Worm (Caenorhabditis elegans) whole organism, young adult: Measurements from ENCODE around the gene T07A9.14.

Experiments
- B0019.2 ChIP-seq: fragments of 200-800 bp; sonication (Bioruptor generic); conservative IDR thresholded peaks from 2 replicates; pipeline ENCODE4 v1.3.6; 2022; ENCODE audit warnings: missing genetic modification reagents, missing genetic modification characterization, missing compliant biosample characterization
- B0261.1 ChIP-seq: sonication (generic microtip); optimal IDR thresholded peaks from 2 replicates; lab custom pipeline; 2016; ENCODE audit warnings: mild to moderate bottlenecking, missing genetic modification characterization, moderate library complexity, missing compliant biosample characterization
- F22D6.2 ChIP-seq: sonication (generic microtip); optimal IDR thresholded peaks from 2 replicates; lab custom pipeline; 2016; ENCODE audit warnings: mild to moderate bottlenecking, missing genetic modification characterization, missing compliant biosample characterization
- F37B4.10 ChIP-seq: fragments of 200-800 bp; sonication (Bioruptor generic); IDR thresholded peaks from 2 replicates; pipeline ENCODE4 v1.3.6; 2022; ENCODE audit warnings: missing genetic modification characterization, missing compliant biosample characterization
- F52B5.7 ChIP-seq: sonication (generic microtip); optimal IDR thresholded peaks from 2 replicates; lab custom pipeline; 2016; ENCODE audit warnings: mild to moderate bottlenecking, missing genetic modification characterization, missing compliant biosample characterization
- F55B11.4 ChIP-seq: sonication (generic microtip); optimal IDR thresholded peaks from 2 replicates; lab custom pipeline; 2016; ENCODE audit warnings: missing compliant biosample characterization, missing genetic modification characterization, borderline replicate concordance; ENCODE audit not compliant: insufficient read depth
- K12H6.12 ChIP-seq: fragments of 200-800 bp; sonication (Bioruptor generic); optimal IDR thresholded peaks from 2 replicates; lab custom pipeline; 2018; ENCODE audit warnings: mild to moderate bottlenecking, missing genetic modification characterization, missing compliant biosample characterization
- Y53G8AR.9 ChIP-seq: fragments of 200-800 bp; sonication (Bioruptor generic); conservative IDR thresholded peaks from 2 replicates; pipeline ENCODE4 v1.3.6; 2022; ENCODE audit warnings: missing genetic modification reagents, missing genetic modification characterization, missing compliant biosample characterization
- aptf-3 ChIP-seq: fragments of 200-800 bp; sonication (Bioruptor generic); IDR thresholded peaks from 2 replicates; pipeline ENCODE4 v1.3.6; 2022; ENCODE audit warnings: missing genetic modification characterization, missing compliant biosample characterization
- athp-1 ChIP-seq: sonication (generic microtip); optimal IDR thresholded peaks from 2 replicates; lab custom pipeline; 2017; ENCODE audit warnings: mild to moderate bottlenecking, missing genetic modification characterization, missing compliant biosample characterization
- attf-5 ChIP-seq: fragments of 200-800 bp; sonication (Bioruptor generic); optimal IDR thresholded peaks from 2 replicates; lab custom pipeline; 2018; ENCODE audit warnings: mild to moderate bottlenecking, missing genetic modification characterization, missing compliant biosample characterization
- bed-2 ChIP-seq: fragments of 200-800 bp; sonication (Bioruptor generic); IDR thresholded peaks from 2 replicates; pipeline ENCODE4 v1.3.6; 2022; ENCODE audit warnings: missing genetic modification reagents, missing genetic modification characterization, missing compliant biosample characterization
- ccch-3 ChIP-seq: fragments of 200-800 bp; sonication (Bioruptor generic); optimal IDR thresholded peaks from 2 replicates; lab custom pipeline; 2018; ENCODE audit warnings: mild to moderate bottlenecking, missing genetic modification characterization, missing compliant biosample characterization
- cebp-2 ChIP-seq: fragments of 200-800 bp; sonication (Bioruptor generic); IDR thresholded peaks from 2 replicates; pipeline ENCODE4 v1.3.6; 2022; ENCODE audit warnings: missing genetic modification characterization, missing compliant biosample characterization
- ceh-40 ChIP-seq: fragments of 200-800 bp; sonication (Bioruptor generic); IDR thresholded peaks from 2 replicates; pipeline ENCODE4 v1.3.6; 2022; ENCODE audit warnings: missing genetic modification characterization, missing compliant biosample characterization
- ceh-58 ChIP-seq: fragments of 200-800 bp; sonication (Bioruptor generic); IDR thresholded peaks from 2 replicates; pipeline ENCODE4 v1.3.6; 2022; ENCODE audit warnings: missing genetic modification characterization, missing compliant biosample characterization
- chd-7 ChIP-seq: sonication (generic microtip); optimal IDR thresholded peaks from 2 replicates; lab custom pipeline; 2016; ENCODE audit warnings: mild to moderate bottlenecking, missing genetic modification characterization, moderate library complexity, missing compliant biosample characterization
- die-1 ChIP-seq: sonication (generic microtip); optimal IDR thresholded peaks from 2 replicates; lab custom pipeline; 2016; ENCODE audit warnings: missing genotype, mild to moderate bottlenecking, missing genetic modification characterization, missing compliant biosample characterization
- dpff-1 ChIP-seq: sonication (generic microtip); optimal IDR thresholded peaks from 2 replicates; lab custom pipeline; 2017; ENCODE audit warnings: mild to moderate bottlenecking, missing genetic modification characterization, missing compliant biosample characterization
- dpl-1 ChIP-seq: fragments of 150-350 bp; optimal IDR thresholded peaks from 2 replicates; lab custom pipeline; 2014; ENCODE audit warnings: missing biosample characterization, missing genetic modification reagents, missing genetic modification characterization
- lag-1 ChIP-seq: fragments of 200-800 bp; sonication (Bioruptor generic); IDR thresholded peaks from 2 replicates; pipeline ENCODE4 v1.3.6; 2022; ENCODE audit warnings: missing genetic modification reagents, missing genetic modification characterization, missing compliant biosample characterization
- lin-26 ChIP-seq: fragments of 200-800 bp; sonication (Bioruptor generic); IDR thresholded peaks from 2 replicates; pipeline ENCODE4 v1.3.6; 2022; ENCODE audit warnings: missing genetic modification reagents, missing genetic modification characterization, missing compliant biosample characterization
- lin-40 ChIP-seq: sonication (generic microtip); optimal IDR thresholded peaks from 2 replicates; lab custom pipeline; 2016; ENCODE audit warnings: missing genetic modification characterization, mild to moderate bottlenecking, missing compliant biosample characterization, missing genotype, missing genetic modification reagents
- lin-54 ChIP-seq: fragments of 200-800 bp; sonication (Bioruptor generic); optimal IDR thresholded peaks from 2 replicates; lab custom pipeline; 2018; ENCODE audit warnings: mild to moderate bottlenecking, missing genetic modification characterization, missing compliant biosample characterization
- lir-1 ChIP-seq: fragments of 200-800 bp; sonication (Bioruptor generic); conservative IDR thresholded peaks from 2 replicates; pipeline ENCODE4 v1.3.6; 2022; ENCODE audit warnings: missing genetic modification reagents, missing genetic modification characterization, missing compliant biosample characterization
- lsl-1 ChIP-seq: fragments of 200-800 bp; sonication (Bioruptor generic); optimal IDR thresholded peaks from 2 replicates; lab custom pipeline; 2018; ENCODE audit warnings: mild to moderate bottlenecking, missing genetic modification characterization, moderate library complexity, missing compliant biosample characterization
- madf-8 ChIP-seq: fragments of 200-800 bp; sonication (Bioruptor generic); conservative IDR thresholded peaks from 2 replicates; pipeline ENCODE4 v1.3.6; 2022; ENCODE audit warnings: missing genetic modification reagents, missing genetic modification characterization, missing compliant biosample characterization
- mcd-1 ChIP-seq: fragments of 200-800 bp; sonication (Bioruptor generic); IDR thresholded peaks from 2 replicates; pipeline ENCODE4 v1.3.6; 2022; ENCODE audit warnings: missing genetic modification reagents, missing genetic modification characterization, missing compliant biosample characterization
- mel-28 ChIP-seq: sonication (generic microtip); optimal IDR thresholded peaks from 2 replicates; lab custom pipeline; 2016; ENCODE audit warnings: borderline replicate concordance, mild to moderate bottlenecking, missing genetic modification characterization, missing compliant biosample characterization
- nhr-179 ChIP-seq: sonication (generic microtip); optimal IDR thresholded peaks from 2 replicates; lab custom pipeline; 2016; ENCODE audit warnings: mild to moderate bottlenecking, missing genetic modification characterization, missing compliant biosample characterization
- nhr-27 ChIP-seq: fragments of 200-800 bp; sonication (Bioruptor generic); optimal IDR thresholded peaks from 2 replicates; lab custom pipeline; 2018; ENCODE audit warnings: mild to moderate bottlenecking, missing genetic modification characterization, moderate library complexity, missing compliant biosample characterization
- nhr-80 ChIP-seq: sonication (generic microtip); optimal IDR thresholded peaks from 2 replicates; lab custom pipeline; 2016; ENCODE audit warnings: missing genetic modification characterization, missing compliant biosample characterization
- pbrm-1 ChIP-seq: fragments of 200-800 bp; sonication (Bioruptor generic); IDR thresholded peaks from 2 replicates; pipeline ENCODE4 v1.3.6; 2022; ENCODE audit warnings: missing genetic modification reagents, missing genetic modification characterization, missing compliant biosample characterization
- rcor-1 ChIP-seq: fragments of 200-800 bp; sonication (Bioruptor generic); IDR thresholded peaks from 2 replicates; pipeline ENCODE4 v1.3.6; 2022; ENCODE audit warnings: missing genetic modification reagents, missing genetic modification characterization, missing compliant biosample characterization
- rec-8 ChIP-seq, 2 experiments: sonication (generic microtip); optimal IDR thresholded peaks; 2 replicates each; lab custom pipeline; 2016; ENCODE audit warnings: mild to moderate bottlenecking in 2 of 2, missing genetic modification characterization in 2 of 2, missing genetic modification reagents in 2 of 2, missing genotype in 2 of 2, missing biosample characterization in 1 of 2, missing compliant biosample characterization in 1 of 2, moderate library complexity in 1 of 2
- sea-2 ChIP-seq: fragments of 200-800 bp; sonication (Bioruptor generic); IDR thresholded peaks from 2 replicates; pipeline ENCODE4 v1.3.6; 2022; ENCODE audit warnings: missing genetic modification characterization, missing compliant biosample characterization
- snpc-1.3 ChIP-seq: sonication (generic microtip); optimal IDR thresholded peaks from 2 replicates; lab custom pipeline; 2017; ENCODE audit warnings: missing genetic modification characterization, mild to moderate bottlenecking, missing compliant biosample characterization, antibody characterized with exemption, moderate library complexity, missing genotype, missing genetic modification reagents; ENCODE audit not compliant: insufficient read depth
- somi-1 ChIP-seq: fragments of 200-800 bp; sonication (Bioruptor generic); optimal IDR thresholded peaks from 2 replicates; lab custom pipeline; 2018; ENCODE audit warnings: mild to moderate bottlenecking, missing genetic modification characterization, missing compliant biosample characterization
- sptf-2 ChIP-seq: fragments of 200-800 bp; sonication (Bioruptor generic); optimal IDR thresholded peaks from 2 replicates; lab custom pipeline; 2018; ENCODE audit warnings: mild to moderate bottlenecking, missing genetic modification characterization, missing compliant biosample characterization
- tbp1 ChIP-seq: fragments of 200-800 bp; sonication (Bioruptor generic); optimal IDR thresholded peaks from 2 replicates; lab custom pipeline; 2018; ENCODE audit warnings: mild to moderate bottlenecking, missing genetic modification characterization, missing compliant biosample characterization
- tbx-9 ChIP-seq: sonication (generic microtip); optimal IDR thresholded peaks from 2 replicates; lab custom pipeline; 2016; ENCODE audit warnings: borderline replicate concordance, missing genetic modification characterization, inconsistent platforms, missing compliant biosample characterization
- unc-62 ChIP-seq: fragments of 150-350 bp; optimal IDR thresholded peaks from 2 replicates; lab custom pipeline; 2014; ENCODE audit warnings: missing biosample characterization, missing genetic modification reagents, missing genetic modification characterization
- xnd-1 ChIP-seq: sonication (generic microtip); optimal IDR thresholded peaks from 2 replicates; lab custom pipeline; 2016; ENCODE audit warnings: missing genotype, missing genetic modification reagents, missing genetic modification characterization, missing compliant biosample characterization
- ztf-22 ChIP-seq: fragments of 200-800 bp; sonication (Bioruptor generic); optimal IDR thresholded peaks from 2 replicates; lab custom pipeline; 2018; ENCODE audit warnings: mild to moderate bottlenecking, missing genetic modification characterization, moderate library complexity, missing compliant biosample characterization
- ztf-25 ChIP-seq: fragments of 200-800 bp; sonication (Bioruptor generic); IDR thresholded peaks from 2 replicates; pipeline ENCODE4 v1.3.6; 2022; ENCODE audit warnings: missing genetic modification reagents, missing genetic modification characterization, missing compliant biosample characterization
- ztf-28 ChIP-seq: fragments of 200-800 bp; sonication (Bioruptor generic); IDR thresholded peaks from 2 replicates; pipeline ENCODE4 v1.3.6; 2022; ENCODE audit warnings: missing genetic modification reagents, missing genetic modification characterization, missing compliant biosample characterization
- ztf-6 ChIP-seq: fragments of 200-800 bp; sonication (Bioruptor generic); IDR thresholded peaks from 2 replicates; pipeline ENCODE4 v1.3.6; 2022; ENCODE audit warnings: missing genetic modification reagents, missing genetic modification characterization, missing compliant biosample characterization

The T07A9.14 gene

DNA sequence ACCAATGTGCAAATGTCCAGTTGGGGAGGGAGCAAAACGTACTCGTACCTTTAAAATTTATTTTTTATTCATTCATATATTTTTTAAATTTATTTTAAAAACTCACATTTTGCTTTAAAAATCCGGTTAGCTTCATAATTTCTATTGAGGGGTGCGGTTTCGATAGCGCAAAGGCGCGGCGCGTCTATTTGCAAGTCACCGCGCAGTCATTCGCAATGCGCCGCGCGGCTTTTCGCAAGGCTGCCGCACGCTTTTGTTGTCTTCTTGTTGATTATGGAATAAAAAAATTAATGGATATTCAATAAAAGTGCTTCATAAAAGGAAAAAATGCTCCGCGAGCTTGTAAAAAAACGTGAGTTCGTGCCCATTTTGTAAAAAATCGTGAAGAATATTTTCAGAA lies 3.8 kb downstream of the T07A9.14 start, which contains the start of the genes ears-2 and uncp-18 (continued):
- TF ChIP-seq nhr-179 (no peak), dpff-1 (tag; lab: Kevin White, UChicago) (no peak), athp-1 (tag; lab: Kevin White, UChicago) (peak; percentile 96), lin-26 (GFP tag; lab: Robert Waterston, UW) (peak; percentile 67; the same call in 1 of the 2 replicates), F55B11.4 (no peak), lin-40 (tag; lab: Kevin White, UChicago) (peak; percentile 89), die-1 (tag; lab: Kevin White, UChicago) (peak; percentile 62), xnd-1 (tag; lab: Kevin White, UChicago) (no peak), tbx-9 (tag; lab: Kevin White, UChicago) (no peak), sptf-2 (GFP tag; lab: Kevin White, UChicago) (peak; percentile 95), B0261.1 (tag; lab: Kevin White, UChicago) (peak; percentile 22), madf-8 (0 out of 2 replicates have a peak, but pooled peaks have one; percentile 22), lsl-1 (peak; percentile 73), ztf-28 (GFP tag; lab: Robert Waterston, UW) (peak; percentile 90), tbp1 (GFP tag; lab: Kevin White, UChicago) (peak; percentile 74), ccch-3 (GFP tag; lab: Kevin White, UChicago) (no peak), ceh-40 (GFP tag; lab: Robert Waterston, UW) (no peak), chd-7 (tag; lab: Kevin White, UChicago) (peak; percentile 66), ztf-25 (GFP tag; lab: Robert Waterston, UW) (peak; percentile 96), rcor-1 (GFP tag; lab: Robert Waterston, UW) (peak; percentile 87), lin-54 (GFP tag; lab: Kevin White, UChicago) (peak; percentile 85), F37B4.10 (GFP tag; lab: Robert Waterston, UW) (no peak), rec-8 (tag; optimal IDR thresholded peaks at IDR 0.05; lab: Kevin White, UChicago) (peak; percentile 79 to 83), K12H6.12 (tag; lab: Kevin White, UChicago) (peak; percentile 81), dpl-1 (GFP tag; lab: Kevin White, UChicago) (peak; percentile 46), attf-5 (peak; percentile 98), B0019.2 (GFP tag; lab: Robert Waterston, UW) (peak; percentile 65; the same call in 1 of the 2 replicates), mel-28 (tag; lab: Kevin White, UChicago) (peak; percentile 33), aptf-3 (no peak), somi-1 (GFP tag; lab: Kevin White, UChicago) (peak; percentile 66)

DNA sequence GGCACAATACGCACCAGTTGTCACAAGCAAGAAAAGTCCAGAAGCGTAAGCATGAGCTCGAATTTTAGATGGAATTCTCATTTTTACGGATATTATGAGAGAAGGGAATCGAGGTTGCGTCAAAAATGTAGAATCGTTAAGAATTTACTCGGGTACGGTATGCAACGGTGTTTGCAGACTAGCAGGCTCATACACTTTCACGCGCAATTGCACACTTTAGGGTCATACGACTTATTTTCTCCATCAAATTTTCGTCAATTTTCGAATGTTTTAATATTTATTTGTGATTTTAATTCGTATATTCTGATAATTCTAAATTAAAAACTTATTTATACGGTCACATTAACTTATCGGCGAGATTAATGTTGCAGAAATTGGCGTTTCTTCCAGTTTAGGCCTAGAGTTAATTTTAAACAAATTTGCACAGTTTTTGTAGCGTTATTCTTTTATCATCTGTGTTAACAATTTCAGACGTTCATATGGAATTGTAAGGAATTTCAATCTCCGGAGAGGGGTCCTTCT lies 7.0 kb downstream of the T07A9.14 start, which contains the start of the genes T07A9.15 and nog-1:
T07A9.15 (minus strand) TSS at position 138 of the 522 bp plus-strand sequence.
nog-1 (plus strand) TSS at position 472 of the 522 bp plus-strand sequence.
- TF ChIP-seq rcor-1 (GFP tag; lab: Robert Waterston, UW) (no peak), lir-1 (no peak), lag-1 (no peak), bed-2 (GFP tag; lab: Robert Waterston, UW) (no peak), ztf-22 (no peak), lin-54 (GFP tag; lab: Kevin White, UChicago) (peak; percentile 49), nhr-27 (tag; lab: Kevin White, UChicago) (no peak), unc-62 (no peak), ztf-6 (no peak), nhr-80 (tag; lab: Kevin White, UChicago) (no peak), mcd-1 (GFP tag; lab: Robert Waterston, UW) (peak; percentile 36; the same call in 1 of the 2 replicates), snpc-1.3 (tag; lab: Kevin White, UChicago) (peak; percentile 47), F52B5.7 (no peak), F22D6.2 (tag; lab: Kevin White, UChicago) (no peak), ceh-58 (GFP tag; lab: Robert Waterston, UW) (no peak), lsl-1 (peak; percentile 84), cebp-2 (no peak), tbp1 (GFP tag; lab: Kevin White, UChicago) (peak; percentile 20), sea-2 (no peak), pbrm-1 (GFP tag; lab: Robert Waterston, UW) (no peak), sptf-2 (GFP tag; lab: Kevin White, UChicago) (no peak), lin-26 (GFP tag; lab: Robert Waterston, UW) (no peak), xnd-1 (tag; lab: Kevin White, UChicago) (no peak), Y53G8AR.9 (0 out of 2 replicates have a peak, but pooled peaks have one; percentile 10)
